Worm (Caenorhabditis elegans): ENCODE results near the gene srsx-27.

DNA sequence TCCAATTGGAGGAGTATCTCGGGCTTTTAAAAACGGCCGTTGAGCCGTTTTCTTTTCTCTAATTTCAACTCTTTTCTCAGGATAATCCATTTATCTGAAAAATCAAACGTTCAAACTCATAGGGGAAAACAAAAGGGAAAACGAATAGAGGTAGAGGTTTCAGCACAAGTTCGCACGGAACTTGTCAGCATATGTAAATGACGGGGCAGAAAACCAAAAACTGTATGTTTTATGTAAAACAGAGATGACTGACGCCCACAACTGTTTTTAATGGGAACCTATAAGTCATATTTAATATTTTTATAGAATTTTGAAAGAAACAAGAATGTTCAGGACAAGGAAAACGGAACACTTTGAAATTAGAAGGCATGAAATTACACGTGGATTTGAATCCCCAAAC lies 16.5 kb downstream of the srsx-27 start, which contains the start of gene C51E3.6:
- TF ChIP-seq ztf-23 (GFP tag; IDR thresholded peaks at IDR 0.05): no peak
- TF ChIP-seq tab-1 (GFP tag; IDR thresholded peaks at IDR 0.05): no peak
- TF ChIP-seq flt-1 (GFP tag; IDR thresholded peaks at IDR 0.05): no peak
- TF ChIP-seq ztf-29 (GFP tag; IDR thresholded peaks at IDR 0.05): no peak
- TF ChIP-seq ref-1 (GFP tag; conservative IDR thresholded peaks at IDR 0.05): no peak
- no peak for TF ChIP-seq cog-1 (tag; optimal IDR thresholded peaks at IDR 0.05)
- no peak for TF ChIP-seq klf-2 (GFP tag; conservative IDR thresholded peaks at IDR 0.05)
